Worm (Caenorhabditis elegans) whole organism, young adult: ENCODE results near the gene rps-16.

Experiments used
- B0019.2 ChIP-seq: fragments of 200-800 bp; sonication (Bioruptor generic); conservative IDR thresholded peaks from 2 replicates; pipeline ENCODE4 v1.3.6; 2022; ENCODE audit warnings: missing genetic modification reagents, missing genetic modification characterization, missing compliant biosample characterization
- C06A6.2 ChIP-seq: fragments of 200-800 bp; sonication (Bioruptor generic); conservative IDR thresholded peaks from 2 replicates; pipeline ENCODE4 v1.3.6; 2022; ENCODE audit warnings: missing genetic modification characterization, missing compliant biosample characterization
- C17E4.6 ChIP-seq: fragments of 200-800 bp; sonication (Bioruptor generic); IDR thresholded peaks from 2 replicates; pipeline ENCODE4 v1.3.6; 2022; ENCODE audit warnings: missing genetic modification reagents, missing genetic modification characterization, missing compliant biosample characterization
- F10E7.11 ChIP-seq: sonication (generic microtip); optimal IDR thresholded peaks from 2 replicates; lab custom pipeline; 2017; ENCODE audit warnings: mild to moderate bottlenecking, missing genetic modification characterization, moderate library complexity, missing compliant biosample characterization
- K12H6.12 ChIP-seq: fragments of 200-800 bp; sonication (Bioruptor generic); optimal IDR thresholded peaks from 2 replicates; lab custom pipeline; 2018; ENCODE audit warnings: mild to moderate bottlenecking, missing genetic modification characterization, missing compliant biosample characterization
- T26A5.8 ChIP-seq: sonication (generic microtip); optimal IDR thresholded peaks from 2 replicates; lab custom pipeline; 2016; ENCODE audit warnings: missing genetic modification characterization, missing compliant biosample characterization
- Y67H2A.10 ChIP-seq: fragments of 200-800 bp; sonication (Bioruptor generic); conservative IDR thresholded peaks from 2 replicates; pipeline ENCODE4 v1.3.6; 2022; ENCODE audit warnings: missing genetic modification reagents, missing genetic modification characterization, missing compliant biosample characterization
- aptf-2 ChIP-seq: fragments of 200-800 bp; sonication (Bioruptor generic); conservative IDR thresholded peaks from 2 replicates; pipeline ENCODE4 v1.3.6; 2022; ENCODE audit warnings: missing genetic modification reagents, missing genetic modification characterization, missing compliant biosample characterization
- athp-1 ChIP-seq: sonication (generic microtip); optimal IDR thresholded peaks from 2 replicates; lab custom pipeline; 2017; ENCODE audit warnings: mild to moderate bottlenecking, missing genetic modification characterization, missing compliant biosample characterization
- attf-3 ChIP-seq: fragments of 200-800 bp; sonication (Bioruptor generic); conservative IDR thresholded peaks from 2 replicates; pipeline ENCODE4 v1.3.6; 2022; ENCODE audit warnings: missing genetic modification reagents, missing genetic modification characterization, missing compliant biosample characterization
- attf-6 ChIP-seq: fragments of 200-800 bp; sonication (Bioruptor generic); IDR thresholded peaks from 2 replicates; pipeline ENCODE4 v1.3.6; 2022; ENCODE audit warnings: missing genetic modification reagents, missing genetic modification characterization, missing compliant biosample characterization
- ceh-40 ChIP-seq: fragments of 200-800 bp; sonication (Bioruptor generic); IDR thresholded peaks from 2 replicates; pipeline ENCODE4 v1.3.6; 2022; ENCODE audit warnings: missing genetic modification characterization, missing compliant biosample characterization
- ceh-79 ChIP-seq: sonication (generic microtip); optimal IDR thresholded peaks from 2 replicates; lab custom pipeline; 2017; ENCODE audit warnings: mild to moderate bottlenecking, missing genetic modification characterization, missing compliant biosample characterization
- die-1 ChIP-seq: sonication (generic microtip); optimal IDR thresholded peaks from 2 replicates; lab custom pipeline; 2016; ENCODE audit warnings: missing genotype, mild to moderate bottlenecking, missing genetic modification characterization, missing compliant biosample characterization
- dox-1 ChIP-seq: fragments of 200-800 bp; sonication (Bioruptor generic); IDR thresholded peaks from 2 replicates; pipeline ENCODE4 v1.3.6; 2022; ENCODE audit warnings: missing genetic modification reagents, missing genetic modification characterization, missing compliant biosample characterization
- dpff-1 ChIP-seq: sonication (generic microtip); optimal IDR thresholded peaks from 2 replicates; lab custom pipeline; 2017; ENCODE audit warnings: mild to moderate bottlenecking, missing genetic modification characterization, missing compliant biosample characterization
- efl-1 ChIP-seq: fragments of 150-350 bp; optimal IDR thresholded peaks from 2 replicates; lab custom pipeline; 2014; ENCODE audit warnings: missing biosample characterization, missing genetic modification reagents, missing genetic modification characterization
- egl-18 ChIP-seq: fragments of 200-800 bp; sonication (Bioruptor generic); IDR thresholded peaks from 2 replicates; pipeline ENCODE4 v1.3.6; 2022; ENCODE audit warnings: missing genetic modification reagents, missing genetic modification characterization, missing compliant biosample characterization
- fkh-3 ChIP-seq: sonication (generic microtip); optimal IDR thresholded peaks from 2 replicates; lab custom pipeline; 2016; ENCODE audit warnings: mild to moderate bottlenecking, missing genetic modification characterization, missing compliant biosample characterization
- gei-17 ChIP-seq: fragments of 200-800 bp; sonication (Bioruptor generic); optimal IDR thresholded peaks from 2 replicates; lab custom pipeline; 2018; ENCODE audit warnings: mild to moderate bottlenecking, missing genetic modification characterization, missing compliant biosample characterization
- lag-1 ChIP-seq: fragments of 200-800 bp; sonication (Bioruptor generic); IDR thresholded peaks from 2 replicates; pipeline ENCODE4 v1.3.6; 2022; ENCODE audit warnings: missing genetic modification reagents, missing genetic modification characterization, missing compliant biosample characterization
- let-526 ChIP-seq: fragments of 200-800 bp; sonication (Bioruptor generic); IDR thresholded peaks from 2 replicates; pipeline ENCODE4 v1.3.6; 2022; ENCODE audit warnings: missing genetic modification reagents, missing genetic modification characterization, missing compliant biosample characterization
- lin-26 ChIP-seq: fragments of 200-800 bp; sonication (Bioruptor generic); IDR thresholded peaks from 2 replicates; pipeline ENCODE4 v1.3.6; 2022; ENCODE audit warnings: missing genetic modification reagents, missing genetic modification characterization, missing compliant biosample characterization
- lin-35 ChIP-seq, 3 experiments: fragments of 150-350 bp in 2 of 3; sonication (generic microtip) in 1 of 3; optimal IDR thresholded peaks; 2 replicates each; lab custom pipeline; 2014 to 2018; ENCODE audit warnings: missing biosample characterization in 3 of 3, missing genetic modification characterization in 3 of 3, missing genetic modification reagents in 3 of 3
- lin-40 ChIP-seq: sonication (generic microtip); optimal IDR thresholded peaks from 2 replicates; lab custom pipeline; 2016; ENCODE audit warnings: missing genetic modification characterization, mild to moderate bottlenecking, missing compliant biosample characterization, missing genotype, missing genetic modification reagents
- madf-10 ChIP-seq: sonication (generic microtip); optimal IDR thresholded peaks from 2 replicates; lab custom pipeline; 2016; ENCODE audit warnings: mild to moderate bottlenecking, missing genetic modification characterization, missing compliant biosample characterization
- mcd-1 ChIP-seq: fragments of 200-800 bp; sonication (Bioruptor generic); IDR thresholded peaks from 2 replicates; pipeline ENCODE4 v1.3.6; 2022; ENCODE audit warnings: missing genetic modification reagents, missing genetic modification characterization, missing compliant biosample characterization
- nfya-1 ChIP-seq: sonication (generic microtip); optimal IDR thresholded peaks from 2 replicates; lab custom pipeline; 2017; ENCODE audit warnings: antibody characterized with exemption, missing compliant biosample characterization, missing genetic modification characterization, borderline replicate concordance; ENCODE audit not compliant: insufficient read depth
- nfya-2 ChIP-seq: fragments of 200-800 bp; sonication (Bioruptor generic); IDR thresholded peaks from 2 replicates; pipeline ENCODE4 v1.3.6; 2022; ENCODE audit warnings: missing genetic modification reagents, missing genetic modification characterization, missing compliant biosample characterization
- repo-1 ChIP-seq: sonication (generic microtip); optimal IDR thresholded peaks from 2 replicates; lab custom pipeline; 2017; ENCODE audit warnings: mild to moderate bottlenecking, missing genetic modification characterization, missing compliant biosample characterization
- rpc-1 ChIP-seq, 2 experiments: fragments of 150-350 bp in 1 of 2; sonication (generic microtip) in 1 of 2; optimal IDR thresholded peaks; 2 replicates each; lab custom pipeline; 2014 to 2018; ENCODE audit warnings: missing biosample characterization in 1 of 2, missing genetic modification characterization in 1 of 2, missing genetic modification reagents in 1 of 2, missing genotype in 1 of 2
- sea-2 ChIP-seq: fragments of 200-800 bp; sonication (Bioruptor generic); IDR thresholded peaks from 2 replicates; pipeline ENCODE4 v1.3.6; 2022; ENCODE audit warnings: missing genetic modification characterization, missing compliant biosample characterization
- somi-1 ChIP-seq: fragments of 200-800 bp; sonication (Bioruptor generic); optimal IDR thresholded peaks from 2 replicates; lab custom pipeline; 2018; ENCODE audit warnings: mild to moderate bottlenecking, missing genetic modification characterization, missing compliant biosample characterization
- tbp1 ChIP-seq: fragments of 200-800 bp; sonication (Bioruptor generic); optimal IDR thresholded peaks from 2 replicates; lab custom pipeline; 2018; ENCODE audit warnings: mild to moderate bottlenecking, missing genetic modification characterization, missing compliant biosample characterization
- xnd-1 ChIP-seq: sonication (generic microtip); optimal IDR thresholded peaks from 2 replicates; lab custom pipeline; 2016; ENCODE audit warnings: missing genotype, missing genetic modification reagents, missing genetic modification characterization, missing compliant biosample characterization
- zfh-2 ChIP-seq: fragments of 200-800 bp; sonication (Bioruptor generic); conservative IDR thresholded peaks from 2 replicates; pipeline ENCODE4 v1.3.6; 2022; ENCODE audit warnings: missing genetic modification reagents, missing genetic modification characterization, missing compliant biosample characterization
- ztf-18 ChIP-seq: sonication (generic microtip); optimal IDR thresholded peaks from 2 replicates; lab custom pipeline; 2016; ENCODE audit warnings: missing genotype, mild to moderate bottlenecking, missing genetic modification characterization, missing compliant biosample characterization
- ztf-22 ChIP-seq: fragments of 200-800 bp; sonication (Bioruptor generic); optimal IDR thresholded peaks from 2 replicates; lab custom pipeline; 2018; ENCODE audit warnings: mild to moderate bottlenecking, missing genetic modification characterization, moderate library complexity, missing compliant biosample characterization
- ztf-28 ChIP-seq: fragments of 200-800 bp; sonication (Bioruptor generic); IDR thresholded peaks from 2 replicates; pipeline ENCODE4 v1.3.6; 2022; ENCODE audit warnings: missing genetic modification reagents, missing genetic modification characterization, missing compliant biosample characterization
- ztf-6 ChIP-seq: fragments of 200-800 bp; sonication (Bioruptor generic); IDR thresholded peaks from 2 replicates; pipeline ENCODE4 v1.3.6; 2022; ENCODE audit warnings: missing genetic modification reagents, missing genetic modification characterization, missing compliant biosample characterization

rps-16 gene

DNA sequence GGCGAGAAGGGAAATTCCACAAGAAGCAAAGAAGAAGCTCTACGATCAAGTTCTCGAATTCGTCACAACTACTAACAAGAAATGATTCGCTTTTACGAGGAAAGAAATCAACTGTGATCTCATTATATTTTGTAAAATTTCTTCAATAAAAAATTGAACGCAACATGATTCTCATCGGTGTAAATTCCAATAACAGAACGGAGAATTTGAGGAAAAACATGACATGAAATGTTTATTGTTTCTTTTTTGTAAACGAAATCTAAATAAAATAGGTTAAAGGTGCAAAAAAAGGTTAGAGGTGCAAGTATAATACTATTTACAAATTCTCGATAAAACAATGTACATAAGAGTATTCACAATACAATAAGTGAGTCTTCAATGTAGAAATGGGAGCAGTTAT is 8.9 kb downstream of the rps-16 start (continued):
- TF ChIP-seq dpff-1 (tag; lab: Kevin White, UChicago) (no peak), Y67H2A.10 (GFP tag; lab: Robert Waterston, UW) (no peak), ztf-22 (GFP tag; lab: Kevin White, UChicago) (no peak), lin-26 (no peak; the same call in 1 of the 2 replicates), attf-6 (peak; percentile 84), aptf-2 (GFP tag; lab: Robert Waterston, UW) (no peak), zfh-2 (GFP tag; lab: Robert Waterston, UW) (no peak), sea-2 (GFP tag; lab: Robert Waterston, UW) (no peak), nfya-2 (no peak), rpc-1 (optimal IDR thresholded peaks at IDR 0.05; lab: Kevin White, UChicago) (no peak), rpc-1 (tag; optimal IDR thresholded peaks at IDR 0.05; lab: Kevin White, UChicago) (no peak), somi-1 (GFP tag; lab: Kevin White, UChicago) (no peak), tbp1 (GFP tag; lab: Kevin White, UChicago) (peak; percentile 42), ceh-40 (0 out of 2 replicates have a peak, but pooled peaks have one; percentile 41), gei-17 (GFP tag; lab: Kevin White, UChicago) (no peak), egl-18 (no peak)

DNA sequence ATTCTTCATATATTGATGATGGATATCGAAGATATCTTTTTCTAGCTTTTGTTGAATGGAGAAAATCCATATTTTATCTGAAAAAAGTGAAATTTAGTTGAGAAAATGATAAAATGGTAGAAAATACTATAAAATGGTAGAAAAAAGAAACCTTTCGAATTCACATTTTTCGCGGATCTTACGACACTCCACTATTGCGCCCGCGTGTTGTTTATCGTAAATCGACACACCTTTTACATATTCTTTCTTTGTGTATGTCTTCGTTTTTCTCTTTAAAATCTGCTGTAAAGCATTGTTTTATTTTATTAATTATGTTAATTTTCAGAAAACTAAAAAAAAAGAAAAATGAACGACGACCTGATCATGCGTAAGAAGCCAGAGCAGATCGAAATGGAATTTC is 9.5 kb downstream of the rps-16 start, which contains the start of the genes cdt-2 and T01C3.2:
Gene cdt-2, minus strand, starts transcription at position 284 of the 400 bp plus-strand sequence.
Gene T01C3.2, plus strand, starts transcription at position 326 of the 400 bp plus-strand sequence.
- TF ChIP-seq efl-1 (GFP tag; lab: Kevin White, UChicago), result peak; percentile 32
- peak; percentile 91 for TF ChIP-seq attf-3 (GFP tag; lab: Robert Waterston, UW)
- TF ChIP-seq ztf-6 (GFP tag; lab: Robert Waterston, UW), result no peak

DNA sequence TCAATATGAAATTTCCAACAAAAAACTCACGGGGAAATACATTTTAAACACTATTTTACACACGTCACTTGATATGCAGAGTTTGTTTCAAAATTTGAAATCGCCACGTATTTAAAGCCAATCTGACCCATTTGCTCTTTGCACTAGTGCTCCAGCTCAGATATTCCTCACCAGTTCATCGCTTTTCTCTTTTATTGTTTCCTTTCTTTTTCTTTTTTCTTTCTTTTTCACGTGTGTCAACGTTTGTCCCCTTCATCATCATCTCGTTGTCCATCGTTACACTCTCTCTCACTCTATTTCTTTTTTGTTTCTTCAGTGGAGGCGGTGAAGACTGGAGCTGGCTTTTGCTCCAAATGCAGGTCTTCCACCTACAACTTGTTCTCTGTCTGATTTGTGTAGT is 15.7 kb downstream of the rps-16 start, which contains the start of gene F02D8.4:
Gene F02D8.4, plus strand, starts transcription at position 301 of the 400 bp plus-strand sequence.
- TF ChIP-seq ztf-18 (tag; lab: Kevin White, UChicago) (no peak), T26A5.8 (tag; lab: Kevin White, UChicago) (no peak), athp-1 (tag; lab: Kevin White, UChicago) (no peak), egl-18 (no peak), rpc-1 (optimal IDR thresholded peaks at IDR 0.05; lab: Kevin White, UChicago) (no peak), rpc-1 (tag; optimal IDR thresholded peaks at IDR 0.05; lab: Kevin White, UChicago) (no peak), C06A6.2 (GFP tag; lab: Robert Waterston, UW) (no peak), ceh-79 (tag; lab: Kevin White, UChicago) (no peak), lag-1 (GFP tag; lab: Robert Waterston, UW) (no peak), madf-10 (tag; lab: Kevin White, UChicago) (no peak), xnd-1 (tag; lab: Kevin White, UChicago) (no peak)

DNA sequence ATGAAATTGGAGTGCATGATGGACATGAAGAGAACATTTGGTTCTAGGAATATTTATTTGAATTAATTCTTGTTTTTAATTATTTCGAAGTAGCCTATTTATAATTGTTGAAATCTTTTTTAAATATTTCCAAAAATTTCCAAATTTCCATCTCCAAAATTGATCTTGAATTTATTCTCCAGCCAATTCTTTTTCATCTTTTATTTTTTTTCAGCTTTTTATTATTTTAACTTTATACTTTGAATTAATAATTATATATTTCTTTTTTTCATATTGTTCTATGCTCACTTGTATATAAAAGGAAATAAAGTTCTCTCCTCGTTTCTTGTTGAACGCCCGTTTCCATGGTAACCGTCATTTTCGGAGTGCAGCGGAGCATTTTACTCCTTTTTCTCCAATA is 20.4 kb downstream of the rps-16 start, which contains the start of gene xbx-1:
Gene xbx-1, plus strand, starts transcription at position 301 of the 400 bp plus-strand sequence.
- TF ChIP-seq lag-1 (GFP tag; lab: Robert Waterston, UW) (no peak), dpff-1 (tag; lab: Kevin White, UChicago) (no peak), lin-40 (tag; lab: Kevin White, UChicago) (no peak), C17E4.6 (no peak), ztf-22 (GFP tag; lab: Kevin White, UChicago) (no peak)

DNA sequence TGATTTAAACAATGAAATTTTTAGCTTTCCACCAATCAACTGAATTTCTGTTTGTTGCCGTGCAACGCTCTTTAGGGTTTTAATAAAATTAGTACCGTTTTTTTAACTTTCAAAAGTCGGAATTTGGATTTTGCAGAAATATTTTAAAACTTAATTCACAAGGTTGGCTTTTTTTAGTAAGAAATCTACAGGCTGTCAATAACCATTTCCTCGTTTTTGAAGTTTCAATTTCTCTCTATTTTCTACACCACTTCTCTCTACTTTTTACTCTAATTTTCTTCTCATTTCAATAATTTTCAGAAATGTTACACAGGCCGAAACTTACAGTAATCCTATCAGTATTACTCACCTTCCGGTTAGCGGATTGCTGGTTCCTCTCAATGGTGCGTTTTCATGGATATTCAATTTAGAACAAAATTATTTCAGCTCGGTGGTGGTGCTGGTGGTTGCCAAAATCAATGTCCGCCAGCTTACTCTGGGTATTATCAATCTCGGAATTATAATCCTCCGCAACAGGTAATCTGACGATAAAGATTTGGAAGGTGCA is 22.1 kb downstream of the rps-16 start, which contains the start of the genes grd-12 and F02D8.1:
Gene grd-12, plus strand, starts transcription at position 301 of the 547 bp plus-strand sequence.
Gene F02D8.1, minus strand, starts transcription at position 497 of the 547 bp plus-strand sequence.
- TF ChIP-seq C06A6.2 (GFP tag; lab: Robert Waterston, UW) (no peak), Y67H2A.10 (GFP tag; lab: Robert Waterston, UW) (no peak), die-1 (tag; lab: Kevin White, UChicago) (no peak), repo-1 (tag; lab: Kevin White, UChicago) (no peak), ztf-18 (tag; lab: Kevin White, UChicago) (no peak), fkh-3 (tag; lab: Kevin White, UChicago) (no peak), ztf-22 (GFP tag; lab: Kevin White, UChicago) (no peak), dox-1 (no peak), lin-35 (GFP tag; optimal IDR thresholded peaks at IDR 0.05; lab: Kevin White, UChicago) (no peak), mcd-1 (GFP tag; lab: Robert Waterston, UW) (no peak), F10E7.11 (tag; lab: Kevin White, UChicago) (no peak), ztf-28 (GFP tag; lab: Robert Waterston, UW) (no peak), K12H6.12 (tag; lab: Kevin White, UChicago) (no peak), B0019.2 (GFP tag; lab: Robert Waterston, UW) (no peak), let-526 (GFP tag; lab: Robert Waterston, UW) (no peak), athp-1 (tag; lab: Kevin White, UChicago) (no peak), madf-10 (tag; lab: Kevin White, UChicago) (no peak), lin-26 (no peak), nfya-1 (tag; lab: Kevin White, UChicago) (no peak)
